Fruit fly (Drosophila melanogaster): Measurements from ENCODE around the gene sicily.

Gene sicily

dm6 chrX:11913581-11913980, 22.0 kb downstream of the sicily start:
- TF ChIP-seq Ets96B (tag; optimal IDR thresholded peaks at IDR 0.05) (no peak), CG10631 (GFP tag; optimal IDR thresholded peaks at IDR 0.05) (no peak), CG3919 (GFP tag; optimal IDR thresholded peaks at IDR 0.05) (no peak), Lpt (GFP tag; optimal IDR thresholded peaks at IDR 0.05) (peak; percentile 34), CG32006 (GFP tag; optimal IDR thresholded peaks at IDR 0.05) (no peak), Sox14 (GFP tag; optimal IDR thresholded peaks at IDR 0.05) (no peak), lz (GFP tag; optimal IDR thresholded peaks at IDR 0.05) (no peak), CG6276 (GFP tag; optimal IDR thresholded peaks at IDR 0.05) (no peak), fd59A (GFP tag; optimal IDR thresholded peaks at IDR 0.05) (no peak), CG4318 (GFP tag; optimal IDR thresholded peaks at IDR 0.05) (no peak), CG11902 (GFP tag; optimal IDR thresholded peaks at IDR 0.05) (no peak), Hr39 (GFP tag; optimal IDR thresholded peaks at IDR 0.05) (no peak), Eip78C (GFP tag) (peak; percentile 56), esn (GFP tag; optimal IDR thresholded peaks at IDR 0.05) (no peak), pdm3 (GFP tag; optimal IDR thresholded peaks at IDR 0.05) (no peak), OdsH (GFP tag; optimal IDR thresholded peaks at IDR 0.05) (no peak), fkh (GFP tag; optimal IDR thresholded peaks at IDR 0.05) (no peak), cyc (GFP tag; optimal IDR thresholded peaks at IDR 0.05) (no peak), Sox15 (GFP tag; optimal IDR thresholded peaks at IDR 0.05) (no peak), Sox102F (GFP tag; optimal IDR thresholded peaks at IDR 0.05) (no peak), salr (GFP tag; optimal IDR thresholded peaks at IDR 0.05) (no peak), CG10669 (GFP tag; optimal IDR thresholded peaks at IDR 0.05) (no peak), CG6854 (GFP tag; optimal IDR thresholded peaks at IDR 0.05) (peak; percentile 41), CG7368 (GFP tag; optimal IDR thresholded peaks at IDR 0.05) (no peak), CG8319 (GFP tag; optimal IDR thresholded peaks at IDR 0.05) (no peak), dsx (GFP tag; optimal IDR thresholded peaks at IDR 0.05; ENCODE audit: poor library complexity, severe bottlenecking) (peak; percentile 12), CG6163 (GFP tag; IDR thresholded peaks at IDR 0.05) (0 out of 3 replicates have a peak, but pooled peaks have one; percentile 12), CG6808 (GFP tag; optimal IDR thresholded peaks at IDR 0.05) (no peak), Smox (GFP tag; optimal IDR thresholded peaks at IDR 0.05) (no peak), ss (GFP tag; optimal IDR thresholded peaks at IDR 0.05) (peak in 1 of 2 experiments; percentile 27), CG34406 (GFP tag; optimal IDR thresholded peaks at IDR 0.05) (no peak), fd85E (GFP tag; optimal IDR thresholded peaks at IDR 0.05) (no peak), Hr38 (GFP tag; optimal IDR thresholded peaks at IDR 0.05) (no peak)

- TF ChIP-seq lz (GFP tag; optimal IDR thresholded peaks at IDR 0.05) (peak; percentile 75), CG9139 (GFP tag; optimal IDR thresholded peaks at IDR 0.05) (peak; percentile 73), Hr38 (GFP tag; optimal IDR thresholded peaks at IDR 0.05) (no peak), CG8319 (GFP tag; optimal IDR thresholded peaks at IDR 0.05) (peak; percentile 57), CG8119 (GFP tag; IDR thresholded peaks at IDR 0.05) (peak; percentile 95), CG34406 (GFP tag; optimal IDR thresholded peaks at IDR 0.05) (peak; percentile 88), CG4318 (GFP tag; optimal IDR thresholded peaks at IDR 0.05) (peak; percentile 94), Blimp-1 (GFP tag; optimal IDR thresholded peaks at IDR 0.05) (peak; percentile 79), CG3032 (tag; optimal IDR thresholded peaks at IDR 0.05) (peak; percentile 93), cyc (GFP tag; optimal IDR thresholded peaks at IDR 0.05) (peak; percentile 55), ss (GFP tag; optimal IDR thresholded peaks at IDR 0.05) (peak; percentile 93), CG6854 (GFP tag; optimal IDR thresholded peaks at IDR 0.05) (peak; percentile 92), CG6276 (GFP tag; optimal IDR thresholded peaks at IDR 0.05) (peak; percentile 94), CG11294 (GFP tag; IDR thresholded peaks at IDR 0.05) (peak; percentile 55), CG7368 (GFP tag; optimal IDR thresholded peaks at IDR 0.05) (peak; percentile 61), Smox (GFP tag; optimal IDR thresholded peaks at IDR 0.05) (peak; percentile 75), Ets21C (GFP tag; optimal IDR thresholded peaks at IDR 0.05) (peak; percentile 44), acj6 (GFP tag; optimal IDR thresholded peaks at IDR 0.05) (peak; percentile 82), CG6163 (GFP tag; IDR thresholded peaks at IDR 0.05) (peak; percentile 80), net (GFP tag; optimal IDR thresholded peaks at IDR 0.05) (peak; percentile 80), topi (GFP tag; optimal IDR thresholded peaks at IDR 0.05) (peak; percentile 77), dsx (GFP tag; optimal IDR thresholded peaks at IDR 0.05; ENCODE audit: poor library complexity, severe bottlenecking) (peak; percentile 89), CG10631 (GFP tag; optimal IDR thresholded peaks at IDR 0.05) (peak; percentile 86), CG6808 (GFP tag; optimal IDR thresholded peaks at IDR 0.05) (peak; percentile 92), Ets96B (tag; optimal IDR thresholded peaks at IDR 0.05) (peak; percentile 89), achi (GFP tag; optimal IDR thresholded peaks at IDR 0.05) (peak; percentile 86), Sox14 (GFP tag; optimal IDR thresholded peaks at IDR 0.05) (peak; percentile 56), pdm3 (GFP tag; optimal IDR thresholded peaks at IDR 0.05) (peak; percentile 68), Eip93F (GFP tag; optimal IDR thresholded peaks at IDR 0.05) (no peak), salr (GFP tag; optimal IDR thresholded peaks at IDR 0.05) (peak; percentile 56 to 62), CG10669 (GFP tag; optimal IDR thresholded peaks at IDR 0.05) (peak; percentile 86), CG32006 (GFP tag; optimal IDR thresholded peaks at IDR 0.05) (peak; percentile 96), CG31627 (GFP tag; optimal IDR thresholded peaks at IDR 0.05) (peak; percentile 47), Eip75B (GFP tag; optimal IDR thresholded peaks at IDR 0.05) (peak; percentile 68), Hr39 (GFP tag; optimal IDR thresholded peaks at IDR 0.05) (peak; percentile 59)
Measured at dm6 chrX:11915154-11915593, 23.6 kb downstream of the sicily start.
